Worm (Caenorhabditis elegans): ENCODE results near the gene txt-12.
"Not testable (repeated sequence)": the region's sequence is repeated elsewhere in the genome, so short reads cannot be mapped to it uniquely, and the experiment has no call there.

txt-12 gene

ce11 chrV:15105893-15106598, 13.3 kb downstream of the txt-12 start, which contains the start of gene C01G10.14:
TSS of gene C01G10.14 (minus strand) at chrV:15105943.
- TF ChIP-seq hmg-1.1 (GFP tag; IDR thresholded peaks at IDR 0.05) (peak; percentile 21; the same call in 1 of the 2 replicates), egl-43 (GFP tag; IDR thresholded peaks at IDR 0.05) (0 out of 2 replicates have a peak, but pooled peaks have one; percentile 14), dmd-8 (GFP tag; IDR thresholded peaks at IDR 0.05) (0 out of 2 replicates have a peak, but pooled peaks have one; percentile 58), ceh-44 (GFP tag; IDR thresholded peaks at IDR 0.05) (0 out of 2 replicates have a peak, but pooled peaks have one; percentile 37), lim-7 (GFP tag; IDR thresholded peaks at IDR 0.05) (peak; percentile 67)

- TF ChIP-seq Y5F2A.4 (GFP tag; optimal IDR thresholded peaks at IDR 0.05) (no peak), lin-13 (GFP tag; optimal IDR thresholded peaks at IDR 0.05) (no peak), lim-7 (GFP tag; IDR thresholded peaks at IDR 0.05) (no peak), lin-38 (GFP tag; IDR thresholded peaks at IDR 0.05) (no peak), T26A8.4 (GFP tag; IDR thresholded peaks at IDR 0.05) (no peak)
These were observed 16.5 kb downstream of the txt-12 start, which contains the start of gene Y75B12A.2 for ce11 chrV:15109260-15109659. TSS of gene Y75B12A.2 (plus strand) at chrV:15109560.

ce11 chrV:15111660-15112059, 18.9 kb downstream of the txt-12 start, which contains the start of gene T01G5.7:
TSS of gene T01G5.7 (plus strand) at chrV:15111960.
- TF ChIP-seq hif-1 (tag; optimal IDR thresholded peaks at IDR 0.05): no peak
- TF ChIP-seq lin-39 (tag; optimal IDR thresholded peaks at IDR 0.05): no peak
- TF ChIP-seq nhr-42 (GFP tag; IDR thresholded peaks at IDR 0.05): no peak
- TF ChIP-seq hmg-1.1 (GFP tag; IDR thresholded peaks at IDR 0.05): no peak
- TF ChIP-seq zfp-3 (GFP tag; conservative IDR thresholded peaks at IDR 0.05): no peak
- no peak for TF ChIP-seq lin-38 (GFP tag; IDR thresholded peaks at IDR 0.05)
- no peak for TF ChIP-seq rbr-2 (tag; optimal IDR thresholded peaks at IDR 0.05)
- no peak for TF ChIP-seq pha-4 (GFP tag; IDR thresholded peaks at IDR 0.05)
- no peak for TF ChIP-seq pha-4 (tag; optimal IDR thresholded peaks at IDR 0.05)
- no peak for TF ChIP-seq F37D6.2 (tag; optimal IDR thresholded peaks at IDR 0.05)
- TF ChIP-seq snpc-1.2 (GFP tag; IDR thresholded peaks at IDR 0.05): no peak
- TF ChIP-seq dve-1 (tag; optimal IDR thresholded peaks at IDR 0.05; ENCODE audit: insufficient read depth): no peak
- TF ChIP-seq daf-8 (GFP tag; IDR thresholded peaks at IDR 0.05): no peak

- TF ChIP-seq nhr-76 (tag; optimal IDR thresholded peaks at IDR 0.05) (no peak), ztf-11 (tag; optimal IDR thresholded peaks at IDR 0.05) (no peak), ces-1 (GFP tag; optimal IDR thresholded peaks at IDR 0.05) (no peak), R02D3.7 (tag; optimal IDR thresholded peaks at IDR 0.05) (no peak), lin-29 (GFP tag; IDR thresholded peaks at IDR 0.05) (no peak), egl-43 (GFP tag; IDR thresholded peaks at IDR 0.05) (no peak), F44E2.7 (GFP tag; IDR thresholded peaks at IDR 0.05) (no peak), F10B5.3 (tag; optimal IDR thresholded peaks at IDR 0.05) (no peak), daf-16 (GFP tag; optimal IDR thresholded peaks at IDR 0.05) (no peak), daf-16 (tag; optimal IDR thresholded peaks at IDR 0.05) (no peak)
These were observed 21.2 kb downstream of the txt-12 start, which contains the start of gene T01G5.6 for ce11 chrV:15113992-15114391. TSS of gene T01G5.6 (minus strand) at chrV:15114092.

ce11 chrV:15115968-15116367, 23.2 kb downstream of the txt-12 start, which contains the start of gene T01G5.8:
TSS of gene T01G5.8 (plus strand) at chrV:15116268.
- not testable (repeated sequence) for TF ChIP-seq nhr-76, egl-27, F10B5.3 (tag; optimal IDR thresholded peaks at IDR 0.05)

- TF ChIP-seq dve-1 (tag; optimal IDR thresholded peaks at IDR 0.05; ENCODE audit: insufficient read depth) (peak; percentile 20), rbr-2 (tag; optimal IDR thresholded peaks at IDR 0.05) (no peak)
These were observed 26.8 kb downstream of the txt-12 start, which contains the start of gene flor-1 for ce11 chrV:15119517-15119916. TSS of gene flor-1 (minus strand) at chrV:15119617.

Measured in whole organism, L4 larva.